Worm (Caenorhabditis elegans) whole organism, L2 larva: Measurements from ENCODE around the gene pgm-2.

Experiments used
- C34F6.9 ChIP-seq: fragments of 150-350 bp; optimal IDR thresholded peaks from 2 replicates; lab custom pipeline; 2014; ENCODE audit warnings: missing biosample characterization, missing genetic modification characterization
- Y55F3AM.14 ChIP-seq: fragments of 200-800 bp; sonication (Bioruptor generic); optimal IDR thresholded peaks from 2 replicates; lab custom pipeline; 2018; ENCODE audit warnings: mild to moderate bottlenecking, missing genetic modification characterization, missing compliant biosample characterization
- alr-1 ChIP-seq: fragments of 150-350 bp; optimal IDR thresholded peaks from 2 replicates; lab custom pipeline; 2014; ENCODE audit warnings: missing biosample characterization, missing genetic modification characterization
- ama-1 ChIP-seq: fragments of 150-350 bp; optimal IDR thresholded peaks from 2 replicates; lab custom pipeline; 2018; ENCODE audit warnings: inconsistent platforms
- blmp-1 ChIP-seq: sonication (generic microtip); optimal IDR thresholded peaks from 2 replicates; lab custom pipeline; 2017; ENCODE audit warnings: missing genetic modification characterization, mild to moderate bottlenecking, missing compliant biosample characterization, antibody characterized with exemption, moderate library complexity; ENCODE audit not compliant: insufficient read depth
- ceh-16 ChIP-seq: fragments of 150-350 bp; optimal IDR thresholded peaks from 2 replicates; lab custom pipeline; 2014; ENCODE audit warnings: missing biosample characterization, missing genetic modification characterization
- ceh-82 ChIP-seq: fragments of 150-350 bp; optimal IDR thresholded peaks from 2 replicates; lab custom pipeline; 2014; ENCODE audit warnings: missing biosample characterization, missing genetic modification characterization
- crh-2 ChIP-seq: sonication (generic microtip); optimal IDR thresholded peaks from 2 replicates; lab custom pipeline; 2017; ENCODE audit warnings: missing biosample characterization, missing genetic modification characterization
- egl-27 ChIP-seq: sonication (generic microtip); optimal IDR thresholded peaks from 3 replicates; lab custom pipeline; 2017; ENCODE audit warnings: missing biosample characterization, missing genetic modification reagents, missing genetic modification characterization
- elt-1 ChIP-seq: fragments of 150-350 bp; optimal IDR thresholded peaks from 2 replicates; lab custom pipeline; 2014; ENCODE audit warnings: missing biosample characterization, missing genetic modification characterization
- fos-1 ChIP-seq: fragments of 150-350 bp; optimal IDR thresholded peaks from 2 replicates; lab custom pipeline; 2014; ENCODE audit warnings: missing biosample characterization, missing genetic modification characterization
- gmeb-1 ChIP-seq: fragments of 150-350 bp; optimal IDR thresholded peaks from 2 replicates; lab custom pipeline; 2014; ENCODE audit warnings: missing biosample characterization, missing genetic modification characterization
- lin-13 ChIP-seq: fragments of 150-350 bp; optimal IDR thresholded peaks from 2 replicates; lab custom pipeline; 2014; ENCODE audit warnings: missing biosample characterization, missing genetic modification reagents, missing genetic modification characterization
- lsy-2 ChIP-seq, 2 experiments: fragments of 150-350 bp in 1 of 2; sonication (generic microtip) in 1 of 2; optimal IDR thresholded peaks; 2 replicates each; lab custom pipeline; 2014 to 2017; ENCODE audit warnings: missing biosample characterization in 2 of 2, missing genetic modification characterization in 2 of 2
- mab-5 ChIP-seq: fragments of 150-350 bp; optimal IDR thresholded peaks from 2 replicates; lab custom pipeline; 2014; ENCODE audit warnings: missing biosample characterization, missing genetic modification characterization
- mbf-1 ChIP-seq: sonication (generic microtip); optimal IDR thresholded peaks from 2 replicates; lab custom pipeline; 2017; ENCODE audit warnings: missing biosample characterization, missing genetic modification characterization
- mdl-1 ChIP-seq, 2 experiments: fragments of 150-350 bp in 1 of 2; sonication (generic microtip) in 1 of 2; optimal IDR thresholded peaks; 2 replicates each; lab custom pipeline; 2017; ENCODE audit warnings: missing biosample characterization in 2 of 2, missing genetic modification characterization in 2 of 2
- nhr-10 ChIP-seq: sonication (generic microtip); optimal IDR thresholded peaks from 2 replicates; lab custom pipeline; 2017; ENCODE audit warnings: missing biosample characterization, missing genetic modification characterization
- nhr-12 ChIP-seq: fragments of 150-350 bp; optimal IDR thresholded peaks from 2 replicates; lab custom pipeline; 2014; ENCODE audit warnings: missing biosample characterization, missing genetic modification characterization
- nhr-21 ChIP-seq: fragments of 150-350 bp; optimal IDR thresholded peaks from 2 replicates; lab custom pipeline; 2014; ENCODE audit warnings: missing biosample characterization, missing genetic modification characterization
- nhr-237 ChIP-seq: fragments of 150-350 bp; optimal IDR thresholded peaks from 2 replicates; lab custom pipeline; 2014; ENCODE audit warnings: missing biosample characterization, missing genetic modification characterization
- nhr-6 ChIP-seq: fragments of 150-350 bp; optimal IDR thresholded peaks from 2 replicates; lab custom pipeline; 2014; ENCODE audit warnings: missing biosample characterization, missing genetic modification characterization
- nhr-77 ChIP-seq: fragments of 150-350 bp; optimal IDR thresholded peaks from 2 replicates; lab custom pipeline; 2014; ENCODE audit warnings: missing biosample characterization, missing genetic modification characterization
- peb-1 ChIP-seq: fragments of 150-350 bp; optimal IDR thresholded peaks from 2 replicates; lab custom pipeline; 2014; ENCODE audit warnings: missing biosample characterization, missing genetic modification characterization
- skn-1 ChIP-seq: sonication (generic microtip); optimal IDR thresholded peaks from 2 replicates; lab custom pipeline; 2017; ENCODE audit warnings: missing biosample characterization, missing genetic modification characterization
- sma-9 ChIP-seq, 2 experiments: fragments of 150-350 bp in 1 of 2; sonication (generic microtip) in 1 of 2; optimal IDR thresholded peaks; 2 replicates each; lab custom pipeline; 2014 to 2016; ENCODE audit warnings: missing genetic modification characterization in 2 of 2, mild to moderate bottlenecking in 1 of 2, missing biosample characterization in 1 of 2, missing compliant biosample characterization in 1 of 2, missing genetic modification reagents in 1 of 2, moderate library complexity in 1 of 2
- snpc-4 ChIP-seq: fragments of 150-350 bp; optimal IDR thresholded peaks from 2 replicates; lab custom pipeline; 2014; ENCODE audit warnings: missing biosample characterization, missing genetic modification characterization
- unc-39 ChIP-seq: fragments of 150-350 bp; optimal IDR thresholded peaks from 2 replicates; lab custom pipeline; 2014; ENCODE audit warnings: missing biosample characterization, missing genetic modification characterization
- unc-55 ChIP-seq: fragments of 150-350 bp; sonication (generic microtip); optimal IDR thresholded peaks from 3 replicates; lab custom pipeline; 2014; ENCODE audit warnings: missing biosample characterization, missing genetic modification reagents, missing genetic modification characterization
- zag-1 ChIP-seq: fragments of 150-350 bp; optimal IDR thresholded peaks from 2 replicates; lab custom pipeline; 2014; ENCODE audit warnings: missing biosample characterization, missing genetic modification characterization
- ztf-11 ChIP-seq: sonication (generic microtip); optimal IDR thresholded peaks from 2 replicates; lab custom pipeline; 2017; ENCODE audit warnings: missing biosample characterization, missing genetic modification characterization

pgm-2 gene

ce11 chrIII:13346785-13347184 lies 47.6 kb downstream of the pgm-2 start, which contains the start of gene mtm-6:
TSS of gene mtm-6 (plus strand) at chrIII:13347085.
- TF ChIP-seq fos-1 (tag; lab: Kevin White, UChicago) (no peak), snpc-4 (tag; lab: Kevin White, UChicago) (no peak), egl-27 (tag; lab: Kevin White, UChicago) (no peak), ztf-11 (no peak), ceh-16 (tag; lab: Kevin White, UChicago) (no peak), lin-13 (GFP tag; lab: Kevin White, UChicago) (no peak), nhr-21 (tag; lab: Kevin White, UChicago) (no peak), mdl-1 (tag; optimal IDR thresholded peaks at IDR 0.05; lab: Kevin White, UChicago) (no peak), blmp-1 (no peak), sma-9 (GFP tag; optimal IDR thresholded peaks at IDR 0.05; lab: Kevin White, UChicago) (no peak), sma-9 (tag; optimal IDR thresholded peaks at IDR 0.05; lab: Kevin White, UChicago) (no peak), ceh-82 (tag; lab: Kevin White, UChicago) (no peak)

ce11 chrIII:13347782-13348327 lies 48.7 kb downstream of the pgm-2 start:
- TF ChIP-seq unc-39 (tag; lab: Kevin White, UChicago) (no peak), nhr-10 (tag; lab: Kevin White, UChicago) (no peak), sma-9 (GFP tag; optimal IDR thresholded peaks at IDR 0.05; lab: Kevin White, UChicago) (peak; percentile 29), sma-9 (tag; optimal IDR thresholded peaks at IDR 0.05; lab: Kevin White, UChicago) (no peak), blmp-1 (no peak), skn-1 (tag; lab: Kevin White, UChicago) (no peak), unc-55 (GFP tag; lab: Kevin White, UChicago) (peak; percentile 70), ama-1 (lab: Kevin White, UChicago) (no peak)

ce11 chrIII:13348891-13349290 lies 49.7 kb downstream of the pgm-2 start:
- TF ChIP-seq nhr-12 (tag; lab: Kevin White, UChicago) (no peak), egl-27 (tag; lab: Kevin White, UChicago) (no peak), elt-1 (tag; lab: Kevin White, UChicago) (no peak), unc-39 (tag; lab: Kevin White, UChicago) (no peak), Y55F3AM.14 (GFP tag; lab: Kevin White, UChicago) (no peak), ztf-11 (no peak), blmp-1 (no peak), nhr-10 (tag; lab: Kevin White, UChicago) (no peak), unc-55 (GFP tag; lab: Kevin White, UChicago) (no peak)

ce11 chrIII:13350964-13351363 lies 51.8 kb downstream of the pgm-2 start:
- TF ChIP-seq ceh-16 (tag; lab: Kevin White, UChicago) (no peak), nhr-77 (no peak), crh-2 (tag; lab: Kevin White, UChicago) (peak; percentile 76), nhr-237 (tag; lab: Kevin White, UChicago) (no peak), mbf-1 (tag; lab: Kevin White, UChicago) (no peak), C34F6.9 (tag; lab: Kevin White, UChicago) (no peak), unc-55 (GFP tag; lab: Kevin White, UChicago) (peak; percentile 4), gmeb-1 (no peak), ztf-11 (no peak), egl-27 (tag; lab: Kevin White, UChicago) (no peak), alr-1 (no peak), mab-5 (tag; lab: Kevin White, UChicago) (no peak), peb-1 (tag; lab: Kevin White, UChicago) (no peak), nhr-6 (tag; lab: Kevin White, UChicago) (no peak), zag-1 (tag; lab: Kevin White, UChicago) (no peak), lsy-2 (tag; optimal IDR thresholded peaks at IDR 0.05; lab: Kevin White, UChicago) (peak in 1 of 2 experiments; percentile 47), nhr-12 (tag; lab: Kevin White, UChicago) (no peak)
